Fruit fly (Drosophila melanogaster): ENCODE measurements around the gene Adgf-A2.

The Adgf-A2 gene

DNA sequence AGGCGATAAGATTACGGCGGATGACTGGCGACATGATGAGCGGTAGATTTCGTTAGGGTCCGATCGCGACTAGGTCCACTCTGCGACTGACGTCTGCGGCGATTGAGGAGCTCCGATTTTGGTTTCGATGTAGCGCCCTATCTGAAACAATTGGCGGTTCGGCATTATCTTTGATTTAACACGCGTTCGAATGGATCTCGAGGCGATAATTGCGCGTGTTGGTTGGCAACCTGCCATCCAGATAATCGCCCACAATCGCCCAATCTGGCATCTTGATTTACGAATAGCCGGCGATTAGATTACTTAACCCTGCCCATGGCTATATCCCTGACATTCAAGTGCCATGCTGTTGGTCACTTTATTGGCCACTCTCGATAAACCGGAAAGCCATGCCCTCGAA is 9.7 kb downstream of the Adgf-A2 start (continued):
- TF ChIP-seq dysf (GFP tag; IDR thresholded peaks at IDR 0.05) (0 out of 3 replicates have a peak, but pooled peaks have one; percentile 5), exex (tag; optimal IDR thresholded peaks at IDR 0.05) (peak; percentile 96)

DNA sequence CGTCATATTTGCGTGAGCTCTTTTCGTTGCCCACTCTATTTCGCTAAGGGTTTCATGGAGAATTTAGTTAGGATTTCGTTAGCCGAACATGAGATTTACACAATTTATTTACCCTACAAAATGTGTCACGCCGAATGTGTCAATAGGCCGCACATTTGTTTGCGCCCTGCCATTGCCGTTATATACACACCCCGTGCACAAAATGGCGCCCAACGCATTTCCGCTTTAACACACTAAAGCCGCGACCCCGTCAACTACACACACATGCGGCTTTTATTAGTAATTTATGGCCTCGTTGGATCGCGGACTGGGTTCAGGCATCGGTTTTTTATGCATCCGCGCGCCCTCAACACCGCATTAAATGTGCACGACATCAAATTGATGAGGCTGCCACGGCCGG is 13.5 kb downstream of the Adgf-A2 start, which contains the start of gene Adgf-B:
TSS of gene Adgf-B (minus strand) at position 101 of the 400 bp plus-strand sequence.
- TF ChIP-seq phol (tag; optimal IDR thresholded peaks at IDR 0.05): peak; percentile 42
- TF ChIP-seq Ets97D (GFP tag; optimal IDR thresholded peaks at IDR 0.05): peak; percentile 16
- no peak for TF ChIP-seq CG1233 (GFP tag; optimal IDR thresholded peaks at IDR 0.05)
- TF ChIP-seq Med (GFP tag): peak; percentile 44

DNA sequence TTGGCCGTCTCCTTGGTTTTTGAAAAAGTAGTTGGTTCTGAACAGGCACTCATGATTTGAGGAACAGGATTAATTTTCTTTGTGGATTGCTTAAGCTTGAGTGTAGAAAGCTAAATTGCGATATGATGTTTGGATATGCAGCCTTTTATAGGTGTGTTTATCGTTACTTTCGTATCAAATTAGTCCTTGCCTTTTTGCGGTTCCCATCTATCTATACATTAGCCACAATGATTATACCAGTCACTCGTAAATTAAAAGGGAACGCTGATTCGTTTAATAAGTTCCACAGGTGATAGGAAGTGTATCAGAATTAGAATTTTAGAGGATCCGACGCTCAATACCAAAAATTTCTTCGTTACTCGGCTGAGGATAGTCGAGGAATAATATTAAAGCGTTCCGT is 17.2 kb downstream of the Adgf-A2 start, which contains the start of gene CG6034:
TSS of gene CG6034 (minus strand) at position 101 of the 400 bp plus-strand sequence.
- TF ChIP-seq Dip2 (GFP tag; IDR thresholded peaks at IDR 0.05): no peak
- TF ChIP-seq Spps (tag; optimal IDR thresholded peaks at IDR 0.05): no peak
- TF ChIP-seq CG16815 (GFP tag; optimal IDR thresholded peaks at IDR 0.05): no peak
- TF ChIP-seq Oaz (GFP tag; IDR thresholded peaks at IDR 0.05): no peak
- TF ChIP-seq CG1832 (GFP tag; optimal IDR thresholded peaks at IDR 0.05): no peak
- no peak for TF ChIP-seq dm (GFP tag; optimal IDR thresholded peaks at IDR 0.05)

DNA sequence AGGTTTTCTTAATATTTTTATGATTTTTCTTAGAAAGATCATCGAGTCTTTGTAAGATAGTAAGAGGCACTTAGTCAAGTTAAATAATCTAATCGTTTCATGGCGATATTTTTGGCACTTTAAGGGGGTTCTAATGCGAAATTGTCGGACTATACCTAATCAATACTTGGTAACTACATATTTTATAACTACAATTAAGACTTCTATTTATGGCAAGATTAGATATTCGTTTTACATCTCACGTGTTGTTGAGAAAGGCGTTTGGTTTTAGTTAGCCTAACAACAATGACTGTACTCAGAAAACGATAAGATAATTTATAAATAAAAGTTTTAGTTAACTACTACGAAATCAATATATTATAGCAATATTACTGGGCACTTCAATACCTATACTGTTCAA is 21.4 kb downstream of the Adgf-A2 start:
- TF ChIP-seq sug (tag; optimal IDR thresholded peaks at IDR 0.05) (peak; percentile 70), abd-A (tag; optimal IDR thresholded peaks at IDR 0.05) (no peak), cwo (GFP tag; optimal IDR thresholded peaks at IDR 0.05) (peak; percentile 77), exex (tag; optimal IDR thresholded peaks at IDR 0.05) (peak; percentile 86)

DNA sequence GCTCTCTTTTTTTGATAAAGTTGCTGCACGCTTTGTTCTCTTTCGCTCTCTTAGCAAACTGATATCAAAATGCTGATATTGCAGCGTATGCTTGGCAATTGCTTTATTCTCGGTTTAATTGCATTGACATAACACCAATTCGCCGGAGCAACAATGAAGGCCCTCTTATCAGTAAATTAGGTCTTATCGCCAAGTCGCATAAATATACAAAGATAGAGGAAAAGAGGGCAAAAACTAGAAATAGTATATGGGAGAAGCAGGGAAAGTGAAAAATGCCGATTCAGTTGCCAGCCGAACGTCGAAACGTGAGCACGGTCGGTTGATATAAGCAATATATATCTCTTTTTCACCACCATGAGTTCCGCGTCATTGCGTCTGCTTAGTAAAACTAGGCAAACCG is 23.5 kb downstream of the Adgf-A2 start, which contains the start of gene CG7460:
TSS of gene CG7460 (plus strand) at position 70 of the 400 bp plus-strand sequence.
- TF ChIP-seq bsh (GFP tag; optimal IDR thresholded peaks at IDR 0.05): no peak
- no peak for TF ChIP-seq HmgD (GFP tag; optimal IDR thresholded peaks at IDR 0.05)
- TF ChIP-seq D19A (tag; optimal IDR thresholded peaks at IDR 0.05): no peak
- peak; percentile 34 for TF ChIP-seq kah (GFP tag; optimal IDR thresholded peaks at IDR 0.05)
- peak; percentile 52 for TF ChIP-seq sd (tag; optimal IDR thresholded peaks at IDR 0.05)
- no peak for TF ChIP-seq sr (GFP tag; IDR thresholded peaks at IDR 0.05)
- TF ChIP-seq fd64A (GFP tag; optimal IDR thresholded peaks at IDR 0.05): peak; percentile 37
- TF ChIP-seq CG5953 (GFP tag; IDR thresholded peaks at IDR 0.05): no peak
- peak; percentile 51 for TF ChIP-seq CrebB (tag; optimal IDR thresholded peaks at IDR 0.05)
- TF ChIP-seq Aef1 (GFP tag; IDR thresholded peaks at IDR 0.05): no peak
- TF ChIP-seq sna (GFP tag; IDR thresholded peaks at IDR 0.05; ENCODE audit: partially characterized antibody): peak; percentile 28; the same call in 1 of the 2 replicates
- TF ChIP-seq CG15269 (tag; optimal IDR thresholded peaks at IDR 0.05): peak; percentile 35
- no peak for TF ChIP-seq nerfin-1 (tag; optimal IDR thresholded peaks at IDR 0.05)
- TF ChIP-seq Hr3 (GFP tag; optimal IDR thresholded peaks at IDR 0.05): no peak
- TF ChIP-seq Med (GFP tag): peak; percentile 26
- TF ChIP-seq unpg (GFP tag; optimal IDR thresholded peaks at IDR 0.05): peak; percentile 27
- no peak for TF ChIP-seq zf30C (GFP tag; optimal IDR thresholded peaks at IDR 0.05)
- peak; percentile 54; the same call in 1 of the 2 replicates for TF ChIP-seq rib (GFP tag; IDR thresholded peaks at IDR 0.05)
- TF ChIP-seq zen2 (GFP tag; IDR thresholded peaks at IDR 0.05; ENCODE audit: partially characterized antibody): 0 out of 3 replicates have a peak, but pooled peaks have one; percentile 55
- peak; percentile 11 for TF ChIP-seq MTF-1 (GFP tag; optimal IDR thresholded peaks at IDR 0.05; ENCODE audit: borderline replicate concordance)
- TF ChIP-seq ATbp (GFP tag; optimal IDR thresholded peaks at IDR 0.05): peak; percentile 41
- TF ChIP-seq wor (GFP tag; IDR thresholded peaks at IDR 0.05): no peak
- peak; percentile 95 for TF ChIP-seq CG3163 (GFP tag; optimal IDR thresholded peaks at IDR 0.05)
- TF ChIP-seq CG34224 (GFP tag; IDR thresholded peaks at IDR 0.05; ENCODE audit: partially characterized antibody): 0 out of 3 replicates have a peak, but pooled peaks have one; percentile 22
- peak; percentile 56; the same call in 2 of the 3 replicates for TF ChIP-seq ci (GFP tag; IDR thresholded peaks at IDR 0.05)
- TF ChIP-seq CG12071 (GFP tag; optimal IDR thresholded peaks at IDR 0.05): peak; percentile 51
- 0 out of 2 replicates have a peak, but pooled peaks have one; percentile 7 for TF ChIP-seq vvl (GFP tag; IDR thresholded peaks at IDR 0.05)
- peak; percentile 22 for TF ChIP-seq nau (GFP tag; optimal IDR thresholded peaks at IDR 0.05)
- TF ChIP-seq CG16813 (GFP tag; IDR thresholded peaks at IDR 0.05; ENCODE audit: partially characterized antibody): no peak
